Worm (Caenorhabditis elegans) whole organism, L1 larva: ENCODE measurements around the gene sfrp-1.

Experiments used
- C16A3.4 ChIP-seq: fragments of 150-350 bp; optimal IDR thresholded peaks from 2 replicates; lab custom pipeline; 2014; ENCODE audit warnings: missing biosample characterization, missing genetic modification characterization
- aha-1 ChIP-seq: fragments of 150-350 bp; optimal IDR thresholded peaks from 2 replicates; lab custom pipeline; 2014; ENCODE audit warnings: missing biosample characterization, missing genetic modification characterization
- alr-1 ChIP-seq: fragments of 200-800 bp; sonication (Bioruptor generic); optimal IDR thresholded peaks from 2 replicates; lab custom pipeline; 2018; ENCODE audit warnings: borderline replicate concordance, mild to moderate bottlenecking, missing genetic modification characterization, missing compliant biosample characterization
- ceh-8 ChIP-seq: fragments of 200-800 bp; sonication (Bioruptor generic); optimal IDR thresholded peaks from 2 replicates; lab custom pipeline; 2018; ENCODE audit warnings: mild to moderate bottlenecking, missing genetic modification characterization, moderate library complexity, missing compliant biosample characterization
- ceh-88 ChIP-seq: fragments of 200-800 bp; sonication (Bioruptor generic); IDR thresholded peaks from 2 replicates; pipeline ENCODE4 v1.3.6; 2022; ENCODE audit warnings: missing genetic modification characterization, missing compliant biosample characterization
- ceh-90 ChIP-seq: sonication (generic microtip); optimal IDR thresholded peaks from 2 replicates; lab custom pipeline; 2016; ENCODE audit warnings: missing genetic modification characterization, missing compliant biosample characterization
- ces-1 ChIP-seq: fragments of 150-350 bp; optimal IDR thresholded peaks from 2 replicates; lab custom pipeline; 2014; ENCODE audit warnings: missing biosample characterization, missing genetic modification reagents, missing genetic modification characterization
- dpl-1 ChIP-seq, 3 experiments: fragments of 150-350 bp in 2 of 3; sonication (generic microtip) in 1 of 3; optimal IDR thresholded peaks; 2 replicates each; lab custom pipeline; 2014 to 2017; ENCODE audit warnings: missing biosample characterization in 3 of 3, missing genetic modification characterization in 3 of 3, missing genetic modification reagents in 3 of 3
- efl-3 ChIP-seq: fragments of 200-800 bp; sonication (Bioruptor generic); optimal IDR thresholded peaks from 2 replicates; lab custom pipeline; 2018; ENCODE audit warnings: mild to moderate bottlenecking, missing genetic modification characterization, missing compliant biosample characterization
- elt-2 ChIP-seq: sonication (generic microtip); optimal IDR thresholded peaks from 2 replicates; lab custom pipeline; 2016; ENCODE audit warnings: missing genetic modification characterization, mild to moderate bottlenecking, inconsistent platforms, missing compliant biosample characterization, missing genetic modification reagents
- elt-3 ChIP-seq, 6 experiments: fragments of 150-350 bp in 1 of 6; sonication (generic microtip); optimal IDR thresholded peaks; 2 replicates each; lab custom pipeline; 2017 to 2018; ENCODE audit warnings: missing biosample characterization in 6 of 6, missing genetic modification characterization in 6 of 6, inconsistent platforms in 1 of 6
- fkh-10 ChIP-seq: sonication (generic microtip); optimal IDR thresholded peaks from 2 replicates; lab custom pipeline; 2017; ENCODE audit warnings: missing biosample characterization, missing genetic modification reagents, missing genetic modification characterization
- fkh-8 ChIP-seq: sonication (generic microtip); optimal IDR thresholded peaks from 2 replicates; lab custom pipeline; 2016; ENCODE audit warnings: mild to moderate bottlenecking, missing genetic modification characterization, missing compliant biosample characterization
- grh-1 ChIP-seq: fragments of 200-800 bp; sonication (Bioruptor generic); IDR thresholded peaks from 2 replicates; pipeline ENCODE4 v1.3.6; 2022; ENCODE audit warnings: missing genetic modification reagents, missing genetic modification characterization, missing compliant biosample characterization
- hpl-2 ChIP-seq: fragments of 150-350 bp; optimal IDR thresholded peaks from 2 replicates; lab custom pipeline; 2014; ENCODE audit warnings: missing biosample characterization, missing genetic modification reagents, missing genetic modification characterization
- irx-1 ChIP-seq: sonication (generic microtip); optimal IDR thresholded peaks from 2 replicates; lab custom pipeline; 2016; ENCODE audit warnings: missing genetic modification characterization, missing compliant biosample characterization
- isw-1 ChIP-seq: fragments of 200-800 bp; sonication (Bioruptor generic); IDR thresholded peaks from 2 replicates; pipeline ENCODE4 v1.3.6; 2022; ENCODE audit warnings: missing genetic modification characterization, missing compliant biosample characterization
- jun-1 ChIP-seq: fragments of 150-350 bp; optimal IDR thresholded peaks from 2 replicates; lab custom pipeline; 2014; ENCODE audit warnings: missing biosample characterization, missing genetic modification reagents, missing genetic modification characterization
- lin-15B ChIP-seq: fragments of 150-350 bp; sonication (generic microtip); optimal IDR thresholded peaks from 3 replicates; lab custom pipeline; 2014; ENCODE audit warnings: missing biosample characterization, missing genetic modification characterization
- lin-35 ChIP-seq, 2 experiments: fragments of 150-350 bp; optimal IDR thresholded peaks; 2 replicates each; lab custom pipeline; 2014; ENCODE audit warnings: missing biosample characterization in 2 of 2, missing genetic modification characterization in 2 of 2, missing genetic modification reagents in 2 of 2
- mab-9 ChIP-seq: fragments of 200-800 bp; sonication (Bioruptor generic); IDR thresholded peaks from 2 replicates; pipeline ENCODE4 v1.3.6; 2022; ENCODE audit warnings: missing genetic modification reagents, missing genetic modification characterization, missing compliant biosample characterization
- mdl-1 ChIP-seq, 2 experiments: fragments of 150-350 bp; optimal IDR thresholded peaks; 2 replicates each; lab custom pipeline; 2014 to 2017; ENCODE audit warnings: missing biosample characterization in 2 of 2, missing genetic modification characterization in 2 of 2, inconsistent platforms in 1 of 2
- mef-2 ChIP-seq: fragments of 150-350 bp; optimal IDR thresholded peaks from 2 replicates; lab custom pipeline; 2014; ENCODE audit warnings: missing biosample characterization, missing genetic modification characterization
- nhr-20 ChIP-seq: sonication (generic microtip); optimal IDR thresholded peaks from 2 replicates; lab custom pipeline; 2016; ENCODE audit warnings: mild to moderate bottlenecking, missing genetic modification characterization, missing compliant biosample characterization
- nhr-71 ChIP-seq: sonication (generic microtip); optimal IDR thresholded peaks from 2 replicates; lab custom pipeline; 2016; ENCODE audit warnings: mild to moderate bottlenecking, missing genetic modification characterization, moderate library complexity, missing compliant biosample characterization
- nhr-76 ChIP-seq: sonication (generic microtip); optimal IDR thresholded peaks from 2 replicates; lab custom pipeline; 2017; ENCODE audit warnings: missing biosample characterization, missing genetic modification characterization
- pag-3 ChIP-seq: sonication (generic microtip); optimal IDR thresholded peaks from 2 replicates; lab custom pipeline; 2017; ENCODE audit warnings: missing genetic modification characterization, mild to moderate bottlenecking, missing compliant biosample characterization, antibody characterized with exemption, borderline replicate concordance; ENCODE audit not compliant: insufficient read depth
- pqm-1 ChIP-seq: sonication (generic microtip); optimal IDR thresholded peaks from 3 replicates; lab custom pipeline; 2017; ENCODE audit warnings: missing biosample characterization, missing genetic modification characterization
- rnt-1 ChIP-seq: sonication (generic microtip); optimal IDR thresholded peaks from 2 replicates; lab custom pipeline; 2016; ENCODE audit warnings: mild to moderate bottlenecking, missing genetic modification characterization, moderate library complexity, missing compliant biosample characterization
- snpc-4 ChIP-seq: fragments of 150-350 bp; optimal IDR thresholded peaks from 2 replicates; lab custom pipeline; 2014; ENCODE audit warnings: missing biosample characterization, missing genetic modification characterization
- snu-23 ChIP-seq: sonication (generic microtip); optimal IDR thresholded peaks from 2 replicates; lab custom pipeline; 2016; ENCODE audit warnings: missing genetic modification characterization, missing compliant biosample characterization
- sptf-1 ChIP-seq: fragments of 150-350 bp; optimal IDR thresholded peaks from 2 replicates; lab custom pipeline; 2014; ENCODE audit warnings: missing biosample characterization, missing genetic modification characterization
- tlp-1 ChIP-seq: fragments of 150-350 bp; optimal IDR thresholded peaks from 2 replicates; lab custom pipeline; 2014; ENCODE audit warnings: missing biosample characterization, missing genetic modification characterization
- unc-130 ChIP-seq: fragments of 150-350 bp; optimal IDR thresholded peaks from 2 replicates; lab custom pipeline; 2017; ENCODE audit warnings: missing biosample characterization, missing genetic modification characterization, inconsistent platforms
- unc-30 ChIP-seq: sonication (generic microtip); optimal IDR thresholded peaks from 2 replicates; lab custom pipeline; 2017; ENCODE audit warnings: missing biosample characterization, missing genetic modification characterization
- unc-62 ChIP-seq: fragments of 150-350 bp; optimal IDR thresholded peaks from 2 replicates; lab custom pipeline; 2014; ENCODE audit warnings: missing biosample characterization, missing genetic modification reagents, missing genetic modification characterization
- unc-98 ChIP-seq: fragments of 200-800 bp; sonication (Bioruptor generic); IDR thresholded peaks from 2 replicates; pipeline ENCODE4 v1.3.6; 2022; ENCODE audit warnings: missing genetic modification characterization, missing compliant biosample characterization
- vab-15 ChIP-seq: sonication (generic microtip); optimal IDR thresholded peaks from 2 replicates; lab custom pipeline; 2017; ENCODE audit warnings: missing genotype, mild to moderate bottlenecking, missing genetic modification characterization, missing compliant biosample characterization
- zip-4 ChIP-seq: fragments of 200-800 bp; sonication (Bioruptor generic); optimal IDR thresholded peaks from 2 replicates; lab custom pipeline; 2018; ENCODE audit warnings: mild to moderate bottlenecking, missing genetic modification characterization, moderate library complexity, missing compliant biosample characterization

The sfrp-1 gene

DNA sequence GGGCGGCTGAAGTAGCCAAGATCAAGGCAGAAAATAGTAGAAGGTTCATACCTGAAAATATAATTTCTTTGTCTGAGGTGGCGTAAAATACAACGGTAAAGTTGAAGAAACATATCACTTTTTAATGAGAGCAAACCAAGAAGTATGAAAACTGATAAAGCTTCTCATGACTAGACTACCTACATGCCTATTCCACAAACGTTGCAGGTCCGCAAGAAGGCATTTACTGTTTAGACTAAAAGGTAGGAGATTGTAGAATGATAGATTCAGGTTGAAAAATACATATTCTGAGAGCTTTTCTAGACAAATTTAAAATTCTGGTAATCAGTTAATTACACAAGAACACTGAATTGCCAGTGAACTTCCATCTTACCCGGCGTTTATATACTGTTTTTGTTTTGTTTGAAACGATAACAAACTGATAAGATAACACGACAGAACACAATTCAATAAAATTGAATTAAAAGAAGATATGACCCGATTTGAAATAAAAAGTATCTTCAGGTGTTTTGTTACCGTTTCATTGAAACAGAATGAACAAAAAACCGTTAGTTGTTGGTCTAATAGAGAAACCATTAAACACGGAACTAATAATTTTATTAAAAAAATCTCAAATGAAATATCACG lies 24.0 kb upstream of the sfrp-1 start, which contains the start of gene acp-6:
Gene acp-6 (minus strand): TSS at position 51 of the 627 bp plus-strand sequence.
- no peak for TF ChIP-seq aha-1
- peak in 2 of 6 experiments; percentile 50 to 69 for TF ChIP-seq elt-3 (tag; optimal IDR thresholded peaks at IDR 0.05; lab: Kevin White, UChicago)

- TF ChIP-seq grh-1 (GFP tag; lab: Robert Waterston, UW) (no peak), lin-35 (GFP tag; optimal IDR thresholded peaks at IDR 0.05; lab: Kevin White, UChicago) (no peak), mab-9 (GFP tag; lab: Robert Waterston, UW) (no peak), pag-3 (tag; lab: Kevin White, UChicago) (no peak), nhr-71 (tag; lab: Kevin White, UChicago) (no peak), alr-1 (no peak), irx-1 (tag; lab: Kevin White, UChicago) (no peak), zip-4 (no peak), snpc-4 (tag; lab: Kevin White, UChicago) (no peak), unc-30 (tag; lab: Kevin White, UChicago) (no peak), elt-3 (tag; optimal IDR thresholded peaks at IDR 0.05; lab: Kevin White, UChicago) (no peak), C16A3.4 (no peak), mef-2 (tag; lab: Kevin White, UChicago) (no peak), rnt-1 (tag; lab: Kevin White, UChicago) (no peak)
Observed at ce11 chrIV:6421183-6421635, 19.0 kb upstream of the sfrp-1 start, which contains the start of gene puf-11. Gene puf-11 (plus strand): TSS chrIV:6421585.

DNA sequence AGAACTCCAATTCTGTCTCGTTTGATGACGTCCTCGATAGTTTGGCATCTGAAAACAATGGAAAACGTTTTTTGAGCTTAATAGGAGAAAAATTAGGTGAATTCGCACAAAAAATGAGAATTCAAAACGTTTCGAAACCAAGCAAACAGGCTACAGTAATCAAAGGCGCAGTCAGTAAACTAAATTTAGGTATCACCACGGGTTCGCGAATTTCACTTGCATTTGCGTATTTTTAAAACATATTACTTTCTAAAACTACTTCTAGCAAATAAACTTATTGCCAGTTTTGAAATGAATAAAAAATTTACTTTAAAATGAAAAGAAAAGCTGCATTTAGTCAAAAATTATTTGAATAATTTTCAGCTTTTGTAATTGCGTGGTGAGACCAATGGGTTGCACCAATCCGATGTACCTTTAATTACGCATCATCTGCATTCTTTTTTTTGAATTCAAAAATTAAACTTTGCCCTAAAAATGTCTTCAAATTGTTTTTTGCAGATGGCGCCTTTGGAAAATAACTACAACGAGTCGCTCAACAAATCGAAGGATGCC lies 16.9 kb upstream of the sfrp-1 start, which contains the start of the genes Y73B6BL.23 and htp-2:
Gene Y73B6BL.23 (minus strand): TSS at position 51 of the 552 bp plus-strand sequence.
Gene htp-2 (plus strand): TSS at position 492 of the 552 bp plus-strand sequence.
- TF ChIP-seq unc-30 (tag; lab: Kevin White, UChicago) (no peak), vab-15 (tag; lab: Kevin White, UChicago) (no peak), aha-1 (no peak), unc-98 (GFP tag; lab: Robert Waterston, UW) (no peak)

DNA sequence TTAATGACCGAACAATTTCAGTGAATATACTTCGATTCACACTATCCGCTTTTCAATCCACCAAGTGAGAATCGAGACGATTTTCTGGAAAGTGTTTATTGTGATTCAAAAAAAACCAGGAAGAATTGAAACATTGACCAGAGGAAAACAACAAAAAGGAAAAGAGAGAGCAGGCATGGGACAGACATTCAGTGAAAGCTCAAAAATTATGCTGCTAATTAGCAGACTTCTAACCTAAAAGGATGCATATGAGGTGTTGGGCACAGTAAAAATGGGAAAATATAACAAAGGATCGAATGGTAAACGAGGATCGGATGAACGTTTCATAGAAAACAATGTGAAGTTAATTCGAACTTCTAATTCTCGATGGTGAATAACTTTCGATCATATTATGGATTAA lies 15.4 kb upstream of the sfrp-1 start:
- no peak for TF ChIP-seq nhr-20
- TF ChIP-seq unc-130 (tag; lab: Kevin White, UChicago): no peak
- TF ChIP-seq snpc-4 (tag; lab: Kevin White, UChicago): no peak
- no peak for TF ChIP-seq snu-23 (GFP tag; lab: Kevin White, UChicago)
- TF ChIP-seq dpl-1 (GFP tag; optimal IDR thresholded peaks at IDR 0.05; lab: Kevin White, UChicago): no peak
- no peak for TF ChIP-seq fkh-10 (GFP tag; lab: Kevin White, UChicago)
- TF ChIP-seq jun-1 (tag; lab: Kevin White, UChicago): no peak
- TF ChIP-seq ceh-88 (GFP tag; lab: Robert Waterston, UW): no peak
- TF ChIP-seq elt-2 (tag; lab: Kevin White, UChicago): no peak
- TF ChIP-seq fkh-8 (tag; lab: Kevin White, UChicago): no peak
- TF ChIP-seq ces-1: no peak
- no peak for TF ChIP-seq ceh-90
- TF ChIP-seq nhr-76: no peak
- TF ChIP-seq grh-1 (GFP tag; lab: Robert Waterston, UW): no peak

- TF ChIP-seq hpl-2 (GFP tag; lab: Kevin White, UChicago) (no peak), aha-1 (no peak), lin-15B (no peak), pqm-1 (tag; lab: Kevin White, UChicago) (no peak), tlp-1 (no peak), sptf-1 (tag; lab: Kevin White, UChicago) (no peak), efl-3 (no peak), ceh-8 (GFP tag; lab: Kevin White, UChicago) (no peak), isw-1 (no peak), unc-62 (no peak), snpc-4 (tag; lab: Kevin White, UChicago) (no peak), mdl-1 (tag; optimal IDR thresholded peaks at IDR 0.05; lab: Kevin White, UChicago) (no peak)
Observed at ce11 chrIV:6416553-6416952, 14.3 kb upstream of the sfrp-1 start, which contains the start of gene Y73B6BL.22. Gene Y73B6BL.22 (minus strand): TSS chrIV:6416653.
